Fruit fly (Drosophila melanogaster) whole organism, adult: Measurements from ENCODE around the gene CG33158.

Source experiments
- CG11617 ChIP-seq: fragments of 200-800 bp; sonication (Bioruptor generic); optimal IDR thresholded peaks from 2 replicates; lab custom pipeline; 2017; ENCODE audit warnings: mild to moderate bottlenecking, missing biosample characterization, missing genetic modification reagents, missing genetic modification characterization
- CG12768 ChIP-seq: fragments of 200-800 bp; sonication (Bioruptor generic); optimal IDR thresholded peaks from 2 replicates; lab custom pipeline; 2017; ENCODE audit warnings: missing biosample characterization, missing genetic modification characterization, mild to moderate bottlenecking, moderate library complexity, missing genetic modification reagents
- CG14711 ChIP-seq: fragments of 200-800 bp; sonication (Bioruptor generic); optimal IDR thresholded peaks from 2 replicates; lab custom pipeline; 2018; ENCODE audit warnings: missing biosample characterization, mild to moderate bottlenecking, missing genetic modification characterization, moderate library complexity
- CG1620 ChIP-seq: fragments of 200-800 bp; sonication (Bioruptor generic); optimal IDR thresholded peaks from 2 replicates; lab custom pipeline; 2016; ENCODE audit warnings: missing biosample characterization, missing genetic modification characterization
- CG33017 ChIP-seq: fragments of 200-800 bp; sonication (Bioruptor generic); optimal IDR thresholded peaks from 2 replicates; lab custom pipeline; 2018; ENCODE audit warnings: missing biosample characterization, mild to moderate bottlenecking, missing genetic modification characterization, moderate library complexity
- CG5204 ChIP-seq: fragments of 200-800 bp; sonication (Bioruptor generic); optimal IDR thresholded peaks from 2 replicates; lab custom pipeline; 2016; ENCODE audit warnings: missing biosample characterization, missing genetic modification characterization
- CG7045 ChIP-seq: fragments of 200-800 bp; sonication (Bioruptor generic); optimal IDR thresholded peaks from 2 replicates; lab custom pipeline; 2017; ENCODE audit warnings: missing biosample characterization, mild to moderate bottlenecking, missing genetic modification characterization
- CG7101 ChIP-seq: fragments of 200-800 bp; sonication (Bioruptor generic); optimal IDR thresholded peaks from 2 replicates; lab custom pipeline; 2018; ENCODE audit warnings: missing biosample characterization, mild to moderate bottlenecking, missing genetic modification characterization, moderate library complexity
- Clk ChIP-seq: fragments of 200-800 bp; sonication (Bioruptor generic); optimal IDR thresholded peaks from 2 replicates; lab custom pipeline; 2017; ENCODE audit warnings: missing biosample characterization, missing genetic modification characterization
- Crg-1 ChIP-seq: fragments of 200-800 bp; sonication (Bioruptor generic); optimal IDR thresholded peaks from 2 replicates; lab custom pipeline; 2016; ENCODE audit warnings: missing biosample characterization, missing genetic modification characterization
- Hr96 ChIP-seq: fragments of 200-800 bp; sonication (Bioruptor generic); optimal IDR thresholded peaks from 2 replicates; lab custom pipeline; 2016; ENCODE audit warnings: missing biosample characterization, missing genetic modification characterization
- Mnt ChIP-seq: fragments of 200-800 bp; sonication (Bioruptor generic); optimal IDR thresholded peaks from 2 replicates; lab custom pipeline; 2016; ENCODE audit warnings: missing biosample characterization, mild to moderate bottlenecking, missing genetic modification characterization
- bab1 ChIP-seq: fragments of 200-800 bp; sonication (Bioruptor generic); optimal IDR thresholded peaks from 3 replicates; lab custom pipeline; 2019; ENCODE audit warnings: missing biosample characterization, mild to moderate bottlenecking, missing genetic modification characterization, moderate library complexity
- cic ChIP-seq: fragments of 200-800 bp; sonication (Bioruptor generic); optimal IDR thresholded peaks from 2 replicates; lab custom pipeline; 2017; ENCODE audit warnings: missing biosample characterization, mild to moderate bottlenecking, missing genetic modification characterization, moderate library complexity
- cnc ChIP-seq, 2 experiments: fragments of >200 bp; optimal IDR thresholded peaks; 2 replicates each; lab custom pipeline; 2017
- kay ChIP-seq: fragments of 200-800 bp; sonication (Bioruptor generic); peaks from one replicate; lab custom pipeline; 2016; ENCODE audit warnings: missing biosample characterization, missing genetic modification characterization, borderline replicate concordance
- ovo ChIP-seq: fragments of 200-800 bp; sonication (Bioruptor generic); optimal IDR thresholded peaks from 2 replicates; lab custom pipeline; 2016; ENCODE audit warnings: missing biosample characterization, missing genetic modification characterization
- pad ChIP-seq: fragments of 200-800 bp; sonication (Bioruptor generic); optimal IDR thresholded peaks from 3 replicates; lab custom pipeline; 2017; ENCODE audit warnings: missing biosample characterization, missing genetic modification characterization, mild to moderate bottlenecking, moderate library complexity, missing genetic modification reagents
- tj ChIP-seq: fragments of 200-800 bp; sonication (Bioruptor generic); optimal IDR thresholded peaks from 3 replicates; lab custom pipeline; 2017; ENCODE audit warnings: missing biosample characterization, mild to moderate bottlenecking, missing genetic modification characterization, moderate library complexity
- toe ChIP-seq: fragments of 200-800 bp; sonication (Bioruptor generic); optimal IDR thresholded peaks from 2 replicates; lab custom pipeline; 2016; ENCODE audit warnings: missing biosample characterization, missing genetic modification characterization

Gene CG33158

DNA sequence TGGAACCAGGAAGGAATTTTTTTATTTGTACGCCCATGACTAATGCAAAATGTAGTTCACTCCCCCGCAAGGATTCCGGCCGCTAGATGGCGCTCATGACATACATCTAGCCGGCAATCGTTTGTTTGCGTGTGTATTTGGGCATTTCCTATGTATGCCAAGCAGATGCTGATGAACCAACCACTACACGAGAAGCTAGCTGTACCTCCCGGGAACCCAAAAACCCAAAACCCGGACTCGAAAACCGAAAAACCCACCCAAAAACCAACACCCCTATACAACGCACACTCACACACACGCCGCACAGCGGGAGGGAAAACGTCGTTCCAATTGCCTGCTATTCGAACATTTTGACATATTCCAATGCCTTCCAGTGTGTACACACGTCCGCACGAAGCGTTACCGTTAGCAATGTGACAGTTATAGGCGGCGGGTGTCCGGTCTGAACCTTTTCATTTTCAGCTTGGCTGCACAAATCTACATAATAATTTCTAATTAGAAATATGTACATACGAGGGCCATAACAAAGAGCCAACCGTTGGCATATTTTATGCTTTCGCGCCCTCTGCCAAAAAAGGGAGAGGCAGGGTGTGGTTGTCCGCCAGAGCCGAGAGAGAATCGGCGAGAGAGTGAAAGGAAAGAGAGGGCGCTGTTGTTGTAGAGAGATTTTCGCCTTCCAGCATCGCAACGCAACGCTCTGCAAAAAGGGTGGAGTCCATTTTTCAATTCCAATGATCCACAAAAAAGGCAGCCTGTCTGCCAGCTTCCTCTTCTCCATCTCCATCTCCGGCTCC lies 11.4 kb upstream of the CG33158 start:
- TF ChIP-seq CG12768 (GFP tag; lab: Kevin White, UChicago): no peak

- no peak for TF ChIP-seq CG7101 (tag; lab: Kevin White, UChicago)
- peak; percentile 2 for TF ChIP-seq ovo
- TF ChIP-seq tj (GFP tag; lab: Kevin White, UChicago): peak; percentile 30
- peak; percentile 29 for TF ChIP-seq CG11617
- TF ChIP-seq Crg-1: no peak
- TF ChIP-seq CG14711 (tag; lab: Kevin White, UChicago): peak; percentile 2
- TF ChIP-seq Mnt (GFP tag; lab: Kevin White, UChicago): no peak
- no peak for TF ChIP-seq toe
- peak; percentile 35 for TF ChIP-seq bab1
- TF ChIP-seq kay (GFP tag; lab: Kevin White, UChicago): peak; percentile 71
- no peak for TF ChIP-seq Hr96 (GFP tag; lab: Kevin White, UChicago)
- TF ChIP-seq Clk: no peak
- TF ChIP-seq CG1620: no peak
- peak; percentile 61 for TF ChIP-seq pad (GFP tag; lab: Kevin White, UChicago)
- TF ChIP-seq CG5204 (GFP tag; lab: Kevin White, UChicago): no peak
- TF ChIP-seq cnc (optimal IDR thresholded peaks at IDR 0.05; lab: Kevin White, UChicago): no peak
- TF ChIP-seq cic (GFP tag; lab: Kevin White, UChicago): no peak
- TF ChIP-seq CG7045: peak; percentile 46
- TF ChIP-seq CG12768 (GFP tag; lab: Kevin White, UChicago): no peak
- TF ChIP-seq CG33017 (tag; lab: Kevin White, UChicago): peak; percentile 6
Measured at dm6 chr3L:16408609-16409439, 10.6 kb upstream of the CG33158 start.

dm6 chr3L:16409440-16410233 lies 9.8 kb upstream of the CG33158 start:
- TF ChIP-seq pad (GFP tag; lab: Kevin White, UChicago): peak; percentile 91
- no peak for TF ChIP-seq toe

dm6 chr3L:16410234-16411119 lies 8.9 kb upstream of the CG33158 start:
- peak; percentile 72 for TF ChIP-seq pad (GFP tag; lab: Kevin White, UChicago)
- no peak for TF ChIP-seq CG14711 (tag; lab: Kevin White, UChicago)
- TF ChIP-seq CG7045: no peak

DNA sequence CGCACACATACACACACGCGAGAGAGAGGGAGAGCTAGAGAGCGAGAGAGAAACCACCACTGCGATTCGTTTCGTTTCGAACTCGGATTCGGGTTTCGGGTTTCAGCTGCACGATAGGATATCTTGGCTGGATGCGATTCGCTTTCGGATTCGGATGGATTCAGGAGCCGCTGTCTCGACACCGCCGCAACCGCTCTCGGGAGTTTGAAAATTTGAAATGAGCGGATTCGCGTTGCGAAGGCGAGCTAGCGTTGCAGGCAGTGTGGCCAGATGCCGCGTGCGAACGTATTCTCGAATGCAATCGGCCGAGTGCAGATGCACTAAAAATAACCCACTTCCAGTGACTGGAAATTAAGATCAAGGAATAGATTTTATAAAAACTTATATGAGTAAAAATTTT lies 7.8 kb upstream of the CG33158 start, which contains the start of gene fax:
Gene fax, minus strand, starts transcription at position 263 of the 400 bp plus-strand sequence.
- peak; percentile 83 for TF ChIP-seq Hr96 (GFP tag; lab: Kevin White, UChicago)
- TF ChIP-seq CG7101 (tag; lab: Kevin White, UChicago): peak; percentile 23
- TF ChIP-seq bab1: peak; percentile 35
- TF ChIP-seq CG12768 (GFP tag; lab: Kevin White, UChicago): no peak
- no peak for TF ChIP-seq toe
- TF ChIP-seq CG5204 (GFP tag; lab: Kevin White, UChicago): no peak
- no peak for TF ChIP-seq cnc (optimal IDR thresholded peaks at IDR 0.05; lab: Kevin White, UChicago)
- peak; percentile 12 for TF ChIP-seq CG33017 (tag; lab: Kevin White, UChicago)
- TF ChIP-seq kay (GFP tag; lab: Kevin White, UChicago): no peak
- peak; percentile 28 for TF ChIP-seq cic (GFP tag; lab: Kevin White, UChicago)
- no peak for TF ChIP-seq ovo
- peak; percentile 14 for TF ChIP-seq Mnt (GFP tag; lab: Kevin White, UChicago)
- TF ChIP-seq tj (GFP tag; lab: Kevin White, UChicago): no peak
- no peak for TF ChIP-seq Crg-1

DNA sequence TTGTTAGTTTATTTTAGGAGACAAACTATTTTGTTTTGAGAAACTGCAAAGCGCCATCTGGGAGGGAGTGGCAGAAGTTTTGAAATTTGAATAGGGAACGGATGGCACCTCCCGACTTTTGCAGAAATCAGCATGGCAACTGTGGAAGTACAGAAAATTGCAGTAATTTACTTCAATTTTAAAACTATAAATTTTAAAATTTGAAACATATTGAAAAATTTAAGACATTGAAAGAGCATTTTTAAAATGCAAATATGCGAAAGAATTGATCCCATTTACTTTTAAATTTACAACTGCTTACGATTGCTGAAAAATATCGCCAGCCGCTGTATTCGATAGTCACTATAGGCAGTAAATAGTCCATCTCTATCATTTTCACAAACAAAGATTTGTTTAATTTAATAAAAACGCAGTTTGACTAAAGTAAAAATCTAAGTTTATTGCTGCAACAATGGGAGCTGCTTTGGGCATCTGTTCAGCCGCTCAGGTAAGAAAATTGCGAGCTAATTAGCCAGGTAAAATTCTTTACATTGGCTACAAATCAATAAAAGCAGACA lies 6.9 kb upstream of the CG33158 start, which contains the start of gene Serinc:
Gene Serinc, plus strand, starts transcription at position 329 of the 557 bp plus-strand sequence.
- TF ChIP-seq CG7101 (tag; lab: Kevin White, UChicago): peak; percentile 36
- TF ChIP-seq CG12768 (GFP tag; lab: Kevin White, UChicago): no peak
- peak; percentile 68 for TF ChIP-seq CG5204 (GFP tag; lab: Kevin White, UChicago)
- TF ChIP-seq cnc (optimal IDR thresholded peaks at IDR 0.05; lab: Kevin White, UChicago): no peak
- TF ChIP-seq Hr96 (GFP tag; lab: Kevin White, UChicago): peak; percentile 2
- no peak for TF ChIP-seq CG33017 (tag; lab: Kevin White, UChicago)
- TF ChIP-seq bab1: peak; percentile 27
- peak; percentile 13 for TF ChIP-seq cic (GFP tag; lab: Kevin White, UChicago)
- TF ChIP-seq kay (GFP tag; lab: Kevin White, UChicago): no peak
- TF ChIP-seq CG1620: peak; percentile 50
- TF ChIP-seq Mnt (GFP tag; lab: Kevin White, UChicago): peak; percentile 58
- no peak for TF ChIP-seq CG7045
- TF ChIP-seq Crg-1: peak; percentile 55
- TF ChIP-seq CG14711 (tag; lab: Kevin White, UChicago): peak; percentile 17
- peak; percentile 76 for TF ChIP-seq toe
- TF ChIP-seq pad (GFP tag; lab: Kevin White, UChicago): peak; percentile 16
- TF ChIP-seq tj (GFP tag; lab: Kevin White, UChicago): peak; percentile 30
- TF ChIP-seq Clk: no peak
- TF ChIP-seq CG11617: peak; percentile 17
- peak; percentile 57 for TF ChIP-seq ovo
